Fruit fly (Drosophila melanogaster) Kc167 (cell line): ENCODE data around the gene P5CDh2.

Source experiments
- Myc ChIP-seq: fragments of >200 bp; optimal IDR thresholded peaks from 2 replicates; lab custom pipeline; 2017; ENCODE audit warnings: missing external identifiers
- Sin3A ChIP-seq: fragments of >200 bp; optimal IDR thresholded peaks from 2 replicates; lab custom pipeline; 2018; ENCODE audit warnings: missing external identifiers
- h ChIP-seq: fragments of >200 bp; optimal IDR thresholded peaks from 3 replicates; lab custom pipeline; 2018; ENCODE audit warnings: missing external identifiers
- insv ChIP-seq: fragments of >200 bp; optimal IDR thresholded peaks from 3 replicates; lab custom pipeline; 2018; ENCODE audit warnings: missing external identifiers
- psq ChIP-seq: fragments of >200 bp; optimal IDR thresholded peaks from 2 replicates; lab custom pipeline; 2017; ENCODE audit warnings: missing external identifiers
- ttk ChIP-seq: sonication (Bioruptor generic); optimal IDR thresholded peaks from 2 replicates; lab custom pipeline; 2017; ENCODE audit warnings: missing external identifiers

The P5CDh2 gene

DNA sequence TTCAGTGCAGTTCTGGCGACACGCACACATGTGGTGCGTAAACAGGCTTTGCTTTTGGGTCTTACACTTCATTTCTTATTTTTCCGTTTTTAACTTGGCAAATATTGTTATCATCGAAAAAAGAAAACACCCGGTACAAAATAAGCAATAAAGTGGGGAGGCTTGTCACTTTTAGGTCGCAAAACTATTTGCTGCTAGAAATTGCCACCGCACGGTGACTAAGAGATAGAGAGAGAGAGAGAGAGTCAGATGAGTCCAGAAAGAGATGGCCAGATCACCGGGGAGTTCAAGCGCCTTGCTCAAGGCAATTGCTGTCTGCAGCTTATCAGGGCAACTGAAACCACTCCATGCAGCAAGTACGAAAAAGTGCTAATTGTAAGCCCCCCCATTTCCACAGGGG, 13.0 kb downstream of the P5CDh2 start:
- TF ChIP-seq insv (lab: Kevin White, UChicago) (no peak), ttk (lab: Kevin White, UChicago) (no peak), Myc (lab: Kevin White, UChicago) (no peak), psq (lab: Kevin White, UChicago) (no peak), h (lab: Kevin White, UChicago) (no peak), Sin3A (no peak)

DNA sequence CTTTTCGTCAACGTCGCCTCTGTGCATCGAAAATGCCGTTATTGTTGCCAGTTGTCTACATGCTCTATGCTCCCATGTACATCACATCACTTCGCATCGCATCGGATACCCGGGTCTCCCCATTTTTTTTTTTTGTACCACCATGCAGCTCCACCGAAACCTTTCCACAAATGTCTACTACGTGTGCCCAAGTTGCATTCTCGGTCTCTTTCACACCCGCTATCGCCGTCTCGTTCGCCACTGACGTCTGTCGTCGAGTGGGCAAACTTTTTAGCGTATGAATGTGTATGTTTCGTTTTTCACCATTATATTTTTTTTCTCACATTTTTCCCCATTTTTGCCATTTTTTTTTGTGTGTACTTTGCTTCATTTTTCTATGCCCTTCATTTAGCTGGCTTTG, 14.7 kb downstream of the P5CDh2 start:
- no peak for TF ChIP-seq Sin3A
- TF ChIP-seq ttk (lab: Kevin White, UChicago) = no peak
- TF ChIP-seq Myc (lab: Kevin White, UChicago) = no peak
- no peak for TF ChIP-seq h (lab: Kevin White, UChicago)

- TF ChIP-seq insv (lab: Kevin White, UChicago) (no peak), psq (lab: Kevin White, UChicago) (no peak), ttk (lab: Kevin White, UChicago) (no peak), h (lab: Kevin White, UChicago) (no peak), Myc (lab: Kevin White, UChicago) (no peak), Sin3A (no peak)
These were observed 16.2 kb downstream of the P5CDh2 start for dm6 chr3R:21893929-21894328.

DNA sequence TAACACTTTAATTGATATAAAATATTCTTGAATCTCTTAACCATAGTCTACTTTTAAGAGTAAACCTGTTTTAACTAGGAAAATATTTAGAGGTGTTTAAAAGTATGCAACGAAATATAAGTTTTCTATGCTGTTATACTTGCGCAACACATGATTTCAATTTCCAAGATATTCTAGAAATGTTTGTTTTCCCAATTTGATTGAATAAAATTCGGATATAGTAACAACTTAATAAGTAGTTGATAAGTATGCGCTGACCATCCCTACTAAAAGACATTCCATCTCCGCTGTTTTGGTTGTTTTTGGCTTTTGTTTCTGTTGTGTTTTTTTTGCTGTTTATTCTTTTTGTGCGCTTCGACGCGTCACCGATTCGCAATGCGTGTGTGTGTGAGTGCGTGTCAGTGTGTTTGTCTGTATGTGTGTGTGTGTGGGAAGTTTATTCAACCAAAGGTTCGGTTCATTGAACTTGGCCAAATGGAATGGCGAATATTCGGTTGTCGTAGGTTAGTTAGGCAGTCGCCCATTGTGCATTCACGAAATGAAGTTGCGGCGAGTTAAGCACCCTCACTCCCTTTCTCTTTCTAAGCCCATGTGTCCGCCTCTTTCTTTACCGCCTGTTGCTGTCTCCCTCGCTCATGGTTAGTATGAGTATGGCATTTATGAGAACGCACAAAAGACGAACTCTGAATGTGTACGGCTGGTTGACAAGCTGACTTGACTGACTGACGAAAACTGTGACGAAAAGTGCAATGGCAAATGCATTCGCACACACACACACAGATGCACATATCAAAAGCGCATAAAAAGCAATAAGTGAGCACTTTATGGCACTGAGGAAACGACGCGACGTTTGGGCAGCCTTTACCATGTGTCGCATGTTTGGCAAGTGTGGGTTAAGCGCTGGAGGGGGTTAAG, 18.5 kb downstream of the P5CDh2 start:
- no peak for TF ChIP-seq Sin3A
- no peak for TF ChIP-seq ttk (lab: Kevin White, UChicago)
- TF ChIP-seq h (lab: Kevin White, UChicago) = no peak
- TF ChIP-seq insv (lab: Kevin White, UChicago) = no peak
- no peak for TF ChIP-seq Myc (lab: Kevin White, UChicago)
- TF ChIP-seq psq (lab: Kevin White, UChicago) = no peak

DNA sequence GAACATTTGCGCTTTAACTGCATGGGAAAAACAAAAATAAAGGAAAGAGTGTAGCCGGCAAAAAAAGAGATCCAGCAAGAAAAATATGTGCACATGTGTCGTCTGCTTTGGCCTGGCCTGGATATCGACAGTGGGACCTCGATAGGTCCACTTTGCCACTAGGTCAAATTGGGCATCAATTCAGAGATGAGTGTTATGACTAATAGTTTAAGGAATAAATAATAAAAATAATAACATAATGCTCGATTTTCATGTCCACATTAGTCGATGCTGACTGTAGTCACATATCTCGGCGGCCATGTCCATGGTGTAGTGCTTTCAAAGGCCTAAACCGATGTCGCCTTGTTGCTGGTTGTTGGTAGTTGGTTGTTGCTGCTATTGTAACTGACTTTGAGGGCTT, 19.8 kb downstream of the P5CDh2 start:
- TF ChIP-seq insv (lab: Kevin White, UChicago) (no peak), Myc (lab: Kevin White, UChicago) (no peak), h (lab: Kevin White, UChicago) (no peak), psq (lab: Kevin White, UChicago) (no peak), ttk (lab: Kevin White, UChicago) (no peak), Sin3A (no peak)

DNA sequence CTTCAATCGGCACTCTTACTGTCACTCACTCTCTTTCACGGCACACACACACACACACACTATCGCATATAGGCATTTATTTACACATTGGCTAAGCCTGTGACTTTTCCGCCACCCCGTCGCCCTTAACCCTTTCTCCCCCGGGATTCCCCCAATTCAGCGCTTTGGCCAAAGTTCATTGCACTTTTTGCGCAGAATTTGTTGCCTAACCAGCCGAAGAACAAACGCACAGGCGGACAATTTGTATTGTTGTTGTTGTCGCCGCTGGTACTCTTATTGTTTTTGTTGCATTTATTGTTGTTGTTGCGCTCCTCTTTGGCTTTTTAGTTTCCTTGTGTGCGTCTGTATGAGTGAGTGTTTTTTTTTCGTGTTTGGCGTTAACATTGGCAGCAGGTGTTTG, 21.0 kb downstream of the P5CDh2 start:
- TF ChIP-seq Myc (lab: Kevin White, UChicago) = no peak
- TF ChIP-seq psq (lab: Kevin White, UChicago) = no peak
- TF ChIP-seq insv (lab: Kevin White, UChicago) = no peak
- TF ChIP-seq Sin3A = no peak
- TF ChIP-seq h (lab: Kevin White, UChicago) = no peak
- no peak for TF ChIP-seq ttk (lab: Kevin White, UChicago)

- TF ChIP-seq insv (lab: Kevin White, UChicago) (no peak), h (lab: Kevin White, UChicago) (no peak)
These were observed 21.4 kb downstream of the P5CDh2 start for dm6 chr3R:21899170-21899575.

DNA sequence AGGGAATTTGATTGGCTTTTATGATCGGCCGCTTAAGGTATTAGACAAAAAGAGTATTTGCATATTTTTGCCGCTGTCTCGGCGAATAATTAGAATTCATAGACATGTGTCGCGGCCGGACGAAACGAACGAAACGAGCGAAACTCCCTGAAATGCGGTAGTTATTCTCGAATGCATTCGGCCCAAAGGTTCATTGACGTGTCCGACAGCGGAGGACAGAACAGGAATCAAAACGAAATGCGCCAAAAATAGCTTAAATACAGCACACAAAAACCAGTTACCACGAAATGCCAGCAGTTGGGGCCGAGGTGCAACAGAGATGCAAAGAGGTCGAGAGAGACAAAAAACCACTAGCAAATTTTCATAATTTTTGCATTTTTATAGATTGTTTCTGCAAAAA, 26.6 kb downstream of the P5CDh2 start:
- TF ChIP-seq ttk (lab: Kevin White, UChicago) = no peak
- TF ChIP-seq insv (lab: Kevin White, UChicago) = no peak
- no peak for TF ChIP-seq Sin3A
- no peak for TF ChIP-seq psq (lab: Kevin White, UChicago)
- no peak for TF ChIP-seq Myc (lab: Kevin White, UChicago)
- no peak for TF ChIP-seq h (lab: Kevin White, UChicago)

dm6 chr3R:21905615-21906014, 27.9 kb downstream of the P5CDh2 start:
- TF ChIP-seq insv (lab: Kevin White, UChicago) (no peak), psq (lab: Kevin White, UChicago) (no peak), Sin3A (no peak), Myc (lab: Kevin White, UChicago) (no peak), h (lab: Kevin White, UChicago) (no peak), ttk (lab: Kevin White, UChicago) (no peak)

DNA sequence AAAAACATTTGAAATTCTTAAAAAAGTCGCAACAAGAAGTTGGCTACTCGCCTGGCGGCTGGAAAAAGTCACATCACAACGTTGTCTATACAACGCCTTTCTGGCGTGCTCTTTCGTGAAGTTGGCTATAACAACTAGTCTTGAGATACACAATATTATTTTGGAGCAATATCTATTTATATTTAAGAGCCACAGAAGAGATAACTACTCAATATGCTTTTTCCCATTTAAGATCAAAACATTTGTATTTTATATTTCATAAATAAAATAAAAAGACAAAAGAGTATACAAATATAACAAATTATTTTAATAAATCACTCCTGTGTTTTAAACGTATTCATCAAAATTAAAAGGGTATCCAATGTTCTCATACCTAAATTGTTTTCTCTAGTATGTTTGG, 29.1 kb downstream of the P5CDh2 start:
- TF ChIP-seq psq (lab: Kevin White, UChicago) = no peak
- TF ChIP-seq Myc (lab: Kevin White, UChicago) = no peak
- TF ChIP-seq insv (lab: Kevin White, UChicago) = no peak
- TF ChIP-seq Sin3A = no peak
- no peak for TF ChIP-seq ttk (lab: Kevin White, UChicago)
- no peak for TF ChIP-seq h (lab: Kevin White, UChicago)

dm6 chr3R:21911516-21911915, 33.8 kb downstream of the P5CDh2 start, which contains the start of gene Qsox3:
Gene Qsox3 (plus strand): TSS chr3R:21911816.
- TF ChIP-seq Myc (lab: Kevin White, UChicago) (no peak), psq (lab: Kevin White, UChicago) (no peak), Sin3A (no peak), ttk (lab: Kevin White, UChicago) (no peak), insv (lab: Kevin White, UChicago) (no peak), h (lab: Kevin White, UChicago) (no peak)

DNA sequence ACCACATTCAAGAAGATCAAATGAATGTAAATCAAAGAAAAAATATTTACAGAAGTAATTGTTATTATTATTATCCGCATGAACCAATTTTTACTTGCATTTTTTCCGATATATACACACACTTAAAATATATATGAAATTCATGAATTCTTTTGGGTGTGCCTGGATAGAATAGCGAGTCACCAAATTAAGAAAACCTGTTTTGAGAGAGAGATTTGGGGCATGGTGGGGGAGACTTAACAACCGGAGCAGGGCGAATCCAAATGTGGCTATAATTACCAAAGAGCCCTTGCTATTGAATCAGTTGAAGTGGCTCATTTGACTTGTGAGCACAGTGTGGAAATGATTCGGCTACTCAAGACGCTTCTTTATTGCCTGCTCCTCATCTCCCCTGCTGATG, 35.7 kb downstream of the P5CDh2 start, which contains the start of gene Qsox2:
Qsox2 (plus strand) TSS at position 301 of the 400 bp plus-strand sequence.
- no peak for TF ChIP-seq ttk (lab: Kevin White, UChicago)
- TF ChIP-seq Sin3A = no peak
- no peak for TF ChIP-seq Myc (lab: Kevin White, UChicago)
- TF ChIP-seq psq (lab: Kevin White, UChicago) = no peak
- TF ChIP-seq h (lab: Kevin White, UChicago) = no peak
- no peak for TF ChIP-seq insv (lab: Kevin White, UChicago)
